Fruit fly (Drosophila melanogaster): ENCODE measurements around the gene dpr19.

Gene dpr19

DNA sequence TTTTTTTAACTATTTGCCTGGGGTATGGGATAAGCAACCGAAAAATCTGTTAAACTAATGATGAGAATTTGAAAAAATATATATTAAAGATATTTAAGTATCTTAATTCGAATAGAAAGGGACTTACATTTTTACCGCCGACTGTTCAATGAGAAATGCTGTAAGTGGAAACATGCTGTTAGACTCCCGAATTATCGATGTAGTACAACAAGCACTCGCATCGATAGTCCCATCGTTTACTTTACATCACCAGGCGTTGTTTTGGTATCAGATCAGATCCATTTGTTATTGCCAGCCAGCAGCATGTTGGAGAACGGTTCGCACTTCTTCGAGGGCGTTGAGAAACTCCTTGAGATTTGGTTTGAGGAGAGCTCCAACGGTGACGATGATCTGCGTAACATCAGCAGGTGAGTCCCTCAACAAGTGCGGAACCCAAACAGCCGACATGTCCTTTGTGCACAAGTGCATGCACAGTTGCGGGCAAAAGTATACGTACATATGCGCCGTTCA, 36.7 kb upstream of the dpr19 start, which contains the start of gene SamDC (continued):
- TF ChIP-seq peb (GFP tag; IDR thresholded peaks at IDR 0.05): no peak; the same call in 1 of the 2 replicates
- no peak for TF ChIP-seq Ravus (GFP tag; IDR thresholded peaks at IDR 0.05)
- TF ChIP-seq NfI (GFP tag; optimal IDR thresholded peaks at IDR 0.05): peak; percentile 46
- peak; percentile 29 for TF ChIP-seq CG9817 (tag; optimal IDR thresholded peaks at IDR 0.05)
- peak; percentile 26 for TF ChIP-seq fd96Cb (tag; optimal IDR thresholded peaks at IDR 0.05)
- TF ChIP-seq CG34376 (GFP tag; optimal IDR thresholded peaks at IDR 0.05): peak; percentile 71
- peak; percentile 14 for TF ChIP-seq salm (tag; optimal IDR thresholded peaks at IDR 0.05)
- TF ChIP-seq dan (GFP tag; IDR thresholded peaks at IDR 0.05): no peak
- no peak; the same call in none of the 2 replicates for TF ChIP-seq CG3847 (GFP tag; IDR thresholded peaks at IDR 0.05)
- TF ChIP-seq dysf (GFP tag; IDR thresholded peaks at IDR 0.05): peak; percentile 59; the same call in 1 of the 3 replicates
- TF ChIP-seq CG7963 (GFP tag; IDR thresholded peaks at IDR 0.05; ENCODE audit: partially characterized antibody): peak; percentile 76
- peak; percentile 42 for TF ChIP-seq phol (tag; optimal IDR thresholded peaks at IDR 0.05)
- TF ChIP-seq CG10543 (GFP tag; optimal IDR thresholded peaks at IDR 0.05): no peak
- TF ChIP-seq zf30C (GFP tag; optimal IDR thresholded peaks at IDR 0.05): no peak
- peak; percentile 8 for TF ChIP-seq CG4707 (GFP tag; optimal IDR thresholded peaks at IDR 0.05)
- peak; percentile 24 for TF ChIP-seq Dip3 (GFP tag; optimal IDR thresholded peaks at IDR 0.05)
- TF ChIP-seq sisA (GFP tag; IDR thresholded peaks at IDR 0.05): no peak
- TF ChIP-seq CG14860 (GFP tag; IDR thresholded peaks at IDR 0.05; ENCODE audit: partially characterized antibody): peak; percentile 61
- TF ChIP-seq chn (GFP tag; optimal IDR thresholded peaks at IDR 0.05): peak; percentile 10
- no peak for TF ChIP-seq ab (GFP tag; optimal IDR thresholded peaks at IDR 0.05)
- no peak for TF ChIP-seq bowl (GFP tag; IDR thresholded peaks at IDR 0.05)
- TF ChIP-seq slou (GFP tag; optimal IDR thresholded peaks at IDR 0.05): no peak
- TF ChIP-seq dmrt11E (tag; optimal IDR thresholded peaks at IDR 0.05): peak; percentile 38
- TF ChIP-seq Hey (tag; optimal IDR thresholded peaks at IDR 0.05): no peak
- TF ChIP-seq ham (GFP tag; IDR thresholded peaks at IDR 0.05): no peak
- no peak for TF ChIP-seq tup (GFP tag; optimal IDR thresholded peaks at IDR 0.05)
- TF ChIP-seq nom (GFP tag; optimal IDR thresholded peaks at IDR 0.05): no peak
- TF ChIP-seq E2f1 (GFP tag; IDR thresholded peaks at IDR 0.05): no peak
- TF ChIP-seq Hr78 (GFP tag; optimal IDR thresholded peaks at IDR 0.05): peak in 1 of 2 experiments; percentile 67
- TF ChIP-seq ranshi (GFP tag; IDR thresholded peaks at IDR 0.05): no peak
- no peak for TF ChIP-seq Spps (tag; optimal IDR thresholded peaks at IDR 0.05)
- TF ChIP-seq CG10209 (GFP tag; optimal IDR thresholded peaks at IDR 0.05): peak; percentile 36
- peak; percentile 80 for TF ChIP-seq CG8290 (GFP tag; optimal IDR thresholded peaks at IDR 0.05)
- TF ChIP-seq CG8290 (tag; optimal IDR thresholded peaks at IDR 0.05): peak; percentile 1 to 79
- TF ChIP-seq amos (GFP tag; IDR thresholded peaks at IDR 0.05; ENCODE audit: partially characterized antibody): peak; percentile 88; the same call in 1 of the 2 replicates
- peak; percentile 61 for TF ChIP-seq YL-1 (GFP tag; optimal IDR thresholded peaks at IDR 0.05)
- TF ChIP-seq Asciz (GFP tag; optimal IDR thresholded peaks at IDR 0.05): no peak
- peak; percentile 42 for TF ChIP-seq E2f2 (GFP tag; IDR thresholded peaks at IDR 0.05)
- no peak for TF ChIP-seq CG4282 (GFP tag; optimal IDR thresholded peaks at IDR 0.05)
- TF ChIP-seq Trl (optimal IDR thresholded peaks at IDR 0.05): no peak
- TF ChIP-seq Trl (GFP tag; optimal IDR thresholded peaks at IDR 0.05): peak; percentile 58
- TF ChIP-seq B-H2 (GFP tag; optimal IDR thresholded peaks at IDR 0.05): no peak
- peak; percentile 24; the same call in 1 of the 3 replicates for TF ChIP-seq Aef1 (GFP tag; IDR thresholded peaks at IDR 0.05)
- TF ChIP-seq CG1529 (GFP tag; optimal IDR thresholded peaks at IDR 0.05): no peak
- TF ChIP-seq CG5953 (GFP tag; IDR thresholded peaks at IDR 0.05): no peak
- no peak for TF ChIP-seq CG18599 (GFP tag; optimal IDR thresholded peaks at IDR 0.05)
- TF ChIP-seq gro (GFP tag; optimal IDR thresholded peaks at IDR 0.05): peak; percentile 52
- TF ChIP-seq GATAe (GFP tag; conservative IDR thresholded peaks at IDR 0.05): no peak
- TF ChIP-seq CG30403 (GFP tag; optimal IDR thresholded peaks at IDR 0.05): peak; percentile 55
- no peak for TF ChIP-seq CG4820 (GFP tag; optimal IDR thresholded peaks at IDR 0.05)
- TF ChIP-seq esg (GFP tag; conservative IDR thresholded peaks at IDR 0.05): no peak
